Worm (Caenorhabditis elegans) whole organism, L4/young adult: ENCODE results near the gene uda-1.
"Not testable (repeated sequence)": the region's sequence is repeated elsewhere in the genome, so short reads cannot be mapped to it uniquely, and the experiment has no call there.

ENCODE experiments used
- W03F9.2 ChIP-seq: fragments of 150-350 bp; optimal IDR thresholded peaks from 2 replicates; lab custom pipeline; 2014; ENCODE audit warnings: missing biosample characterization, missing genetic modification characterization
- dao-5 ChIP-seq: sonication (generic microtip); optimal IDR thresholded peaks from 2 replicates; lab custom pipeline; 2016; ENCODE audit warnings: missing genotype, missing genetic modification characterization, moderate library complexity, missing compliant biosample characterization
- him-1 ChIP-seq: sonication (generic microtip); optimal IDR thresholded peaks from 2 replicates; lab custom pipeline; 2016; ENCODE audit warnings: missing genotype, missing genetic modification reagents, missing genetic modification characterization, missing compliant biosample characterization

Gene uda-1

DNA sequence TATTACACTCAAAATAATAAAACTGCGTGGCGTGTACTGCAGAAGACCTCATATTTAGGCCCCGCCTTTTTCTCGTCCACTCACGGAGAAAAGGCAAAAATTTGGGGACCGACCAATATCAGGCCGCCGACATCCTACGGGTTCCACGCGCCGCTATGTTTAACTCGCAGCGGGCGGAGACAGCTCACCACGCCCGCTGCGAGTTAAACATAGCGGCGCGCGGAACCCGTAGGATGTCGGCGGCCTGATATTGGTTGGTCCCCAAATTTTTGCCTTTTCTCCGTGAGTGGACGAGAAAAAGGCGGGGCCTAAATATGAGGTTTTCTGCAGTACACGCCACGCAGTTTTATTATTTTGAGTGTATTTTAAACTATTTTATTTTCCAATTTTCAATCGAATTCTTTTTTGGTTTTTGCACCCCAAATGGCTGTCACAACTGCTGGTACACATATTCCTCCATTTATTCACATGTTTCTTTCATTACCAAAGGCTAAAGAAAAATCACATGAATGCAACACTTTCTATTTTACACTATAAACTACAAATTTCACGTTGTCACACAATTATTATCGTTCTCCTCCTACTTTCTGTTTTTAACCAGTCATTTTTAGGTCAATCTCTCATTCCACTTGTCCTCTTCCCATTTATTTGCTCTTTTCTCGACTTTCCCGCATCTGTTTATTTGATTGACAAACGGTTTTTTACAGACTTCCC is at the start of gene uda-1:
uda-1 (plus strand) TSS at position 708 of the 714 bp plus-strand sequence.
- not testable (repeated sequence) for TF ChIP-seq W03F9.2 (tag; lab: Kevin White, UChicago); dao-5; him-1 (tag; lab: Kevin White, UChicago)

DNA sequence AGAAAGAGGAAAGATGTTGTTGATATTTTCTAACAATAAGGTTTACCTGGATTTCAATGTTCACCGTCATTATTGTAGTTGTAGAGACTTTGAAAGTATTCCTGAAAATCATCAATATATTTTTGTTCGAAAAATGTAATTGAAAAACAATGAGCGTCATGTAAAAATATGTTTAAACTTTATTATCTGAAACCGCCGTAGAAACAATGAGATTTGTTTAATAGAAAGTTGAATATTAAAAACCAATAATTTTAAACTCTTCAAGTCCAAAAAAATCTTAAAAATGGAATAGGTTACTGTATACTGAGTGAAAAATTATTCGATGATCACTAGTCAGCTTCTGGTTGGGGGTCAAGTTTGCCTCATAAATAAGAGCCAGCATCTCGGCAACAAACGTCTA is 46.3 kb upstream of the uda-1 start, which contains the start of gene anmt-3:
anmt-3 (minus strand) TSS at position 101 of the 400 bp plus-strand sequence.
- TF ChIP-seq him-1 (tag; lab: Kevin White, UChicago) (no peak), W03F9.2 (tag; lab: Kevin White, UChicago) (no peak), dao-5 (no peak)

- no peak for TF ChIP-seq him-1 (tag; lab: Kevin White, UChicago)
- TF ChIP-seq dao-5, result no peak
- no peak for TF ChIP-seq W03F9.2 (tag; lab: Kevin White, UChicago)
These were observed 45.9 kb upstream of the uda-1 start for ce11 chrV:9958654-9959053.

DNA sequence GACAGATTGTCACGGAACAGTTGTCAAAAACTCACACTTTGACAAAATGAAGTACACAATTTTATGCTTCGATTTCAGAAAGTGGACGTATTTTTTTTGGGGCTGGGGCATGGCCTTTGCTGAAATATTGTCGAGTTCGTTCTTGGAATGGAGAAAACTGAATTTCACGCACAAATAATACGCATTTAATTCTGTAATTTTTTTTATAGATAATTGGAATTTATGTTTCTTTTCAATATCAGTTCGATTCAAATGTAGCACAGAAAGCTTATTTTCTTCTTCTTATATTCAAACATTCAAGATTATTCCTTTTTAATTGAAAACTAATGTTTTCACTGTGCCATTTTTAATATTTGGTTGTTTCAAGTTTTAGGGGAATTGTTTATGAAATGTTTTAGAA is 44.2 kb upstream of the uda-1 start, which contains the start of gene T07C12.10:
T07C12.10 (minus strand) TSS at position 101 of the 400 bp plus-strand sequence.
- no peak for TF ChIP-seq dao-5
- no peak for TF ChIP-seq W03F9.2 (tag; lab: Kevin White, UChicago)

DNA sequence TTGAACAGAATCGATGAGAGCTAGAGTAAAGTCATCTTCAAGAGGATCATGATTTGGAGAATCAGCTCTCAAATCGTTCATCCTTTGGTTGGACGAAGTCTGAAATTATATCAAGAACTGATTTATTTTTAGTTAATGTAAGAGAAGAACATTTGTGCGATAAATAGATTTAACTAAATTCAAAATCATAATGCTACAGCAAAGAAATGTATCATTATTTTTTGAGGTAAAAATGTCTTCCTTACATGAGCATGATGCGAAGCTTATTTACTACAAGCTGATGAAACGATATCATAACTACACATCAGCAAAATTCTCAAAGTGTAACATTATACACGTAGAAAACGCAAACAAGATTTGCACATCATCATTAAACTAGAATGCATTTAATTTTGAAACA is 42.2 kb upstream of the uda-1 start, which contains the start of gene madf-4:
madf-4 (minus strand) TSS at position 101 of the 400 bp plus-strand sequence.
- TF ChIP-seq him-1 (tag; lab: Kevin White, UChicago), result no peak
- TF ChIP-seq dao-5, result no peak
- TF ChIP-seq W03F9.2 (tag; lab: Kevin White, UChicago), result no peak

- TF ChIP-seq W03F9.2 (tag; lab: Kevin White, UChicago) (no peak), him-1 (tag; lab: Kevin White, UChicago) (no peak), dao-5 (no peak)
These were observed 41.6 kb upstream of the uda-1 start for ce11 chrV:9962916-9963315.

- TF ChIP-seq dao-5 (no peak), him-1 (tag; lab: Kevin White, UChicago) (peak; percentile 26)
These were observed 40.3 kb upstream of the uda-1 start for ce11 chrV:9964152-9964785.

- no peak for TF ChIP-seq dao-5
- TF ChIP-seq him-1 (tag; lab: Kevin White, UChicago), result peak; percentile 24
These were observed 38.7 kb upstream of the uda-1 start for ce11 chrV:9965891-9966290.

- TF ChIP-seq him-1 (tag; lab: Kevin White, UChicago) (peak; percentile 94), dao-5 (peak; percentile 70), W03F9.2 (tag; lab: Kevin White, UChicago) (no peak)
These were observed 34.4 kb upstream of the uda-1 start for ce11 chrV:9970119-9970518.

ce11 chrV:9974264-9974663 is 30.3 kb upstream of the uda-1 start:
- TF ChIP-seq dao-5 (no peak), him-1 (tag; lab: Kevin White, UChicago) (peak; percentile 54), W03F9.2 (tag; lab: Kevin White, UChicago) (no peak)

ce11 chrV:9976138-9976537 is 28.4 kb upstream of the uda-1 start, which contains the start of gene unc-41:
Gene unc-41, minus strand, starts transcription at chrV:9976238.
- TF ChIP-seq dao-5 (no peak), him-1 (tag; lab: Kevin White, UChicago) (no peak), W03F9.2 (tag; lab: Kevin White, UChicago) (no peak)

ce11 chrV:9977211-9977610 is 27.3 kb upstream of the uda-1 start:
- no peak for TF ChIP-seq dao-5
- no peak for TF ChIP-seq W03F9.2 (tag; lab: Kevin White, UChicago)
- TF ChIP-seq him-1 (tag; lab: Kevin White, UChicago), result no peak

DNA sequence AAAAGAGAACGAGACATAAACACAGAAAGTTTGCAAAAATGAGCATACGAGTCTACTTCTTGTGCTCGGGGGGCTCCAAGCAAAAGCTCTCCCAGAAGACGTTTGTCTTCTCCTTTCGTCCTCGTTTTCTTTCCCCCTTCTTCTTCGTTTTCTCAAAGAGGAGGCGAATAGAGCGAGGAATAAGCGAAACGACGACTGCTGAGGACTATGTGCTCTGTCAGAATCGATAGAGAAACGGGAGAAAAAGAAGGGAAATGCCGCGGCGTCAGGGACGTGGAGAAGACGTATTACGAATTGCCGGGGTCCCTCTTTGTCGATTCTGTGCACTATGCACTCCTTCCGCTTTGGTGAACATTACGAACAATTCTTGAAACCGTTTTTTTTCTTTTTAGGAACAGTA is 26.1 kb upstream of the uda-1 start:
- TF ChIP-seq him-1 (tag; lab: Kevin White, UChicago), result peak; percentile 33
- TF ChIP-seq dao-5, result no peak

ce11 chrV:9980731-9981483 is 23.6 kb upstream of the uda-1 start, which contains the start of the genes ruvb-1 and tofu-1:
Gene ruvb-1, minus strand, starts transcription at chrV:9980802.
Gene tofu-1, plus strand, starts transcription at chrV:9981147.
- TF ChIP-seq W03F9.2 (tag; lab: Kevin White, UChicago), result peak; percentile 29
